Fruit fly (Drosophila melanogaster): ENCODE results near the gene Myo31DF.

DNA sequence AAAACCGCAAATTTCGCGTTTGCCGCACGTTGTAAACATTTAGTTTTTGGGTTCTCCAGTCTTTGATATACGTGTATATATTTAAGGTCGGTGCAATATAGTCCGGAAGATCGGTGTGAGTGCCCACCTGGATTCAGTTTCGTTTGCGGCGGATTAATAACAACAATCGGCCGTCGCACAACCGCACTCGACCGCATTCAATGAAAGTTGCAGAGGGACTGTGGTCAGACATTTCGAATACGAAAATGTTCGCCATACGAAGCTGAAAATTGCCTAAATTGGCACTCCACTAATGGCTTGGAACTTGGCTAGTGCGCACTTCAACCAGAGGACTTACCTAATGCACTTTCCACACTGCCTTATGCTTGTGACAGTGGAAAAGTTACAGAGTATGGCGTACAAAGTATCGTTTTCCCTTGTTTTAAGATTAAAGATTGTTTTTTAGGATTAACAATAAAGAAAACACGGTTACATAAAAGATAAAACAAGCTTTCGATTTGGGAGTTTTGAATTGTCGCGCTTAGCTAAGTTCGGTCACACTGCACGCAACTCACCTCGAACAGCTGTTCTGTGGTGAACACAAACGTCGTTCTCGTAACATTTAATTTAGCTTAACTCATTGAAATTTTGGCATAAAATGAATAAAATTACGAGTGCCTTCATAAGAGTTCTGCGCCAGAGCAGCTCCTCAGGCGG lies at the start of gene Myo31DF, which contains the start of gene CG6094:
- TF ChIP-seq pad (GFP tag; optimal IDR thresholded peaks at IDR 0.05) (peak; percentile 28), CG7045 (GFP tag; optimal IDR thresholded peaks at IDR 0.05) (no peak), Hr96 (GFP tag; optimal IDR thresholded peaks at IDR 0.05) (no peak), tj (GFP tag; optimal IDR thresholded peaks at IDR 0.05) (peak; percentile 60), Mnt (GFP tag; optimal IDR thresholded peaks at IDR 0.05) (peak; percentile 52), bab1 (GFP tag; optimal IDR thresholded peaks at IDR 0.05) (peak; percentile 48), kay (GFP tag; ENCODE audit: borderline replicate concordance) (no peak), CG33017 (tag; optimal IDR thresholded peaks at IDR 0.05) (no peak), cnc (optimal IDR thresholded peaks at IDR 0.05) (no peak), CG12768 (GFP tag; optimal IDR thresholded peaks at IDR 0.05) (peak; percentile 39), Clk (GFP tag; optimal IDR thresholded peaks at IDR 0.05) (no peak)
